Fruit fly (Drosophila melanogaster) Kc167 (cell line): Measurements from ENCODE around the gene CG32369.

Experiments used
- h ChIP-seq: fragments of >200 bp; optimal IDR thresholded peaks from 3 replicates; lab custom pipeline; 2018; ENCODE audit warnings: missing external identifiers
- psq ChIP-seq: fragments of >200 bp; optimal IDR thresholded peaks from 2 replicates; lab custom pipeline; 2017; ENCODE audit warnings: missing external identifiers

dm6 chr3L:7801308-7801893 lies 8.2 kb downstream of the CG32369 start:
- no peak for TF ChIP-seq psq
- TF ChIP-seq h (lab: Kevin White, UChicago) = no peak
